Worm (Caenorhabditis elegans) whole organism, early embryonic: ENCODE data around the gene sdz-13.

Experiments used
- B0310.2 ChIP-seq: sonication (generic microtip); optimal IDR thresholded peaks from 2 replicates; lab custom pipeline; 2016; ENCODE audit warnings: mild to moderate bottlenecking, missing genetic modification characterization, missing compliant biosample characterization
- F13C5.2 ChIP-seq: sonication (generic microtip); optimal IDR thresholded peaks from 2 replicates; lab custom pipeline; 2017; ENCODE audit warnings: mild to moderate bottlenecking, missing genetic modification characterization, inconsistent platforms, missing compliant biosample characterization
- aly-1 ChIP-seq: sonication (generic microtip); optimal IDR thresholded peaks from 2 replicates; lab custom pipeline; 2016; ENCODE audit warnings: missing genetic modification characterization, missing compliant biosample characterization
- ama-1 ChIP-seq: fragments of 150-350 bp; optimal IDR thresholded peaks from 2 replicates; lab custom pipeline; 2014
- ceh-13 ChIP-seq: fragments of 200-800 bp; sonication (Bioruptor generic); optimal IDR thresholded peaks from 2 replicates; lab custom pipeline; 2018; ENCODE audit warnings: mild to moderate bottlenecking, missing genetic modification characterization, missing compliant biosample characterization
- ceh-36 ChIP-seq: sonication (generic microtip); optimal IDR thresholded peaks from 2 replicates; lab custom pipeline; 2016; ENCODE audit warnings: missing genetic modification characterization, inconsistent platforms, missing compliant biosample characterization
- ets-7 ChIP-seq: sonication (generic microtip); optimal IDR thresholded peaks from 2 replicates; lab custom pipeline; 2016; ENCODE audit warnings: missing genotype, missing genetic modification characterization, missing compliant biosample characterization
- flt-1 ChIP-seq: fragments of 200-800 bp; sonication (Bioruptor generic); IDR thresholded peaks from 2 replicates; pipeline ENCODE4 v1.3.6; 2022; ENCODE audit warnings: missing genetic modification characterization, missing compliant biosample characterization
- hmbx-1 ChIP-seq: sonication (generic microtip); optimal IDR thresholded peaks from 2 replicates; lab custom pipeline; 2016; ENCODE audit warnings: mild to moderate bottlenecking, missing genetic modification characterization, missing compliant biosample characterization
- hmg-4 ChIP-seq: fragments of 200-800 bp; sonication (Bioruptor generic); optimal IDR thresholded peaks from 2 replicates; lab custom pipeline; 2018; ENCODE audit warnings: mild to moderate bottlenecking, missing genetic modification characterization, missing compliant biosample characterization
- hnd-1 ChIP-seq: sonication (generic microtip); optimal IDR thresholded peaks from 2 replicates; lab custom pipeline; 2016; ENCODE audit warnings: missing genetic modification characterization, missing compliant biosample characterization
- pes-1 ChIP-seq: fragments of 200-800 bp; sonication (Bioruptor generic); IDR thresholded peaks from 2 replicates; pipeline ENCODE4 v1.3.6; 2022; ENCODE audit warnings: missing genetic modification reagents, missing genetic modification characterization, missing compliant biosample characterization
- scrt-1 ChIP-seq: fragments of 200-800 bp; sonication (Bioruptor generic); IDR thresholded peaks from 2 replicates; pipeline ENCODE4 v1.3.6; 2022; ENCODE audit warnings: missing genetic modification characterization, missing compliant biosample characterization
- sea-1 ChIP-seq: fragments of 200-800 bp; sonication (Bioruptor generic); conservative IDR thresholded peaks from 2 replicates; pipeline ENCODE4 v1.3.6; 2022; ENCODE audit warnings: missing genetic modification characterization, missing compliant biosample characterization
- tbx-11 ChIP-seq: fragments of 200-800 bp; sonication (Bioruptor generic); IDR thresholded peaks from 2 replicates; pipeline ENCODE4 v1.3.6; 2022; ENCODE audit warnings: missing genetic modification characterization, missing compliant biosample characterization
- tbx-37 ChIP-seq: fragments of 200-800 bp; sonication (Bioruptor generic); conservative IDR thresholded peaks from 2 replicates; pipeline ENCODE4 v1.3.6; 2022; ENCODE audit warnings: missing genetic modification reagents, missing genetic modification characterization, missing compliant biosample characterization
- tra-4 ChIP-seq: sonication (generic microtip); optimal IDR thresholded peaks from 2 replicates; lab custom pipeline; 2017; ENCODE audit warnings: missing genetic modification characterization, missing compliant biosample characterization

sdz-13 gene

ce11 chrIV:10891993-10892392 lies 12.6 kb upstream of the sdz-13 start, which contains the start of gene srlf-12:
Gene srlf-12, minus strand, starts transcription at chrIV:10892093.
- TF ChIP-seq ets-7 (tag; lab: Kevin White, UChicago) (no peak), tbx-37 (GFP tag; lab: Robert Waterston, UW) (no peak)

- TF ChIP-seq hmg-4 (GFP tag; lab: Kevin White, UChicago) = no peak
- no peak for TF ChIP-seq pes-1
- TF ChIP-seq F13C5.2 (tag; lab: Kevin White, UChicago) = no peak
- TF ChIP-seq flt-1 (GFP tag; lab: Robert Waterston, UW) = no peak
- TF ChIP-seq tbx-11 (GFP tag; lab: Robert Waterston, UW) = no peak
- no peak for TF ChIP-seq B0310.2 (tag; lab: Kevin White, UChicago)
- TF ChIP-seq ets-7 (tag; lab: Kevin White, UChicago) = no peak
- TF ChIP-seq tra-4 (tag; lab: Kevin White, UChicago) = no peak
- TF ChIP-seq ceh-36 (tag; lab: Kevin White, UChicago) = no peak
- no peak for TF ChIP-seq scrt-1 (GFP tag; lab: Robert Waterston, UW)
- no peak for TF ChIP-seq ama-1 (lab: Kevin White, UChicago)
Observed at ce11 chrIV:10889820-10890462, 10.5 kb upstream of the sdz-13 start, which contains the start of gene F13E9.15. Gene F13E9.15, minus strand, starts transcription at chrIV:10889870.

- TF ChIP-seq ets-7 (tag; lab: Kevin White, UChicago) (no peak), F13C5.2 (tag; lab: Kevin White, UChicago) (no peak), ceh-13 (GFP tag; lab: Kevin White, UChicago) (no peak), flt-1 (GFP tag; lab: Robert Waterston, UW) (no peak), pes-1 (no peak), ceh-36 (tag; lab: Kevin White, UChicago) (no peak), hmbx-1 (no peak), ama-1 (lab: Kevin White, UChicago) (no peak), B0310.2 (tag; lab: Kevin White, UChicago) (no peak), hnd-1 (no peak), tbx-37 (GFP tag; lab: Robert Waterston, UW) (no peak), sea-1 (GFP tag; lab: Robert Waterston, UW) (no peak), tbx-11 (GFP tag; lab: Robert Waterston, UW) (no peak), tra-4 (tag; lab: Kevin White, UChicago) (no peak), aly-1 (no peak)
Observed at ce11 chrIV:10887285-10887684, 7.8 kb upstream of the sdz-13 start, which contains the start of gene F13E9.16. Gene F13E9.16, minus strand, starts transcription at chrIV:10887385.

- TF ChIP-seq B0310.2 (tag; lab: Kevin White, UChicago) (no peak), hmbx-1 (no peak), hnd-1 (no peak), ceh-13 (GFP tag; lab: Kevin White, UChicago) (no peak), scrt-1 (GFP tag; lab: Robert Waterston, UW) (no peak), sea-1 (GFP tag; lab: Robert Waterston, UW) (no peak)
Observed at ce11 chrIV:10885915-10886314, 6.5 kb upstream of the sdz-13 start, which contains the start of gene srlf-11. Gene srlf-11, minus strand, starts transcription at chrIV:10886015.

ce11 chrIV:10884263-10884662 lies 4.8 kb upstream of the sdz-13 start, which contains the start of gene F13E9.5:
Gene F13E9.5, minus strand, starts transcription at chrIV:10884363.
- TF ChIP-seq pes-1 = no peak
- TF ChIP-seq hmg-4 (GFP tag; lab: Kevin White, UChicago) = no peak

ce11 chrIV:10881230-10881629 lies 1.8 kb upstream of the sdz-13 start, which contains the start of gene F13E9.13:
Gene F13E9.13, plus strand, starts transcription at chrIV:10881546.
- TF ChIP-seq hnd-1 (no peak), ceh-36 (tag; lab: Kevin White, UChicago) (no peak), ama-1 (lab: Kevin White, UChicago) (no peak), ceh-13 (GFP tag; lab: Kevin White, UChicago) (no peak), aly-1 (no peak), hmbx-1 (no peak), tbx-37 (GFP tag; lab: Robert Waterston, UW) (no peak), scrt-1 (GFP tag; lab: Robert Waterston, UW) (no peak), tbx-11 (GFP tag; lab: Robert Waterston, UW) (no peak)

ce11 chrIV:10880264-10880663 lies 822 bp upstream of the sdz-13 start, which contains the start of gene fipr-15:
Gene fipr-15, plus strand, starts transcription at chrIV:10880564.
- no peak for TF ChIP-seq hmg-4 (GFP tag; lab: Kevin White, UChicago)
- no peak for TF ChIP-seq hmbx-1
- no peak for TF ChIP-seq ceh-13 (GFP tag; lab: Kevin White, UChicago)
- no peak for TF ChIP-seq hnd-1
- no peak for TF ChIP-seq pes-1
- no peak for TF ChIP-seq F13C5.2 (tag; lab: Kevin White, UChicago)

ce11 chrIV:10876844-10877243 lies 2.6 kb downstream of the sdz-13 start, which contains the start of gene fipr-14:
Gene fipr-14, plus strand, starts transcription at chrIV:10877144.
- TF ChIP-seq ceh-36 (tag; lab: Kevin White, UChicago) (no peak), B0310.2 (tag; lab: Kevin White, UChicago) (no peak), tra-4 (tag; lab: Kevin White, UChicago) (no peak), hnd-1 (no peak), ceh-13 (GFP tag; lab: Kevin White, UChicago) (no peak), sea-1 (GFP tag; lab: Robert Waterston, UW) (no peak), pes-1 (no peak), F13C5.2 (tag; lab: Kevin White, UChicago) (no peak), scrt-1 (GFP tag; lab: Robert Waterston, UW) (no peak), hmbx-1 (no peak), hmg-4 (GFP tag; lab: Kevin White, UChicago) (no peak), flt-1 (GFP tag; lab: Robert Waterston, UW) (no peak), ama-1 (lab: Kevin White, UChicago) (no peak), ets-7 (tag; lab: Kevin White, UChicago) (no peak), tbx-37 (GFP tag; lab: Robert Waterston, UW) (no peak), tbx-11 (GFP tag; lab: Robert Waterston, UW) (no peak), aly-1 (no peak)
